Fruit fly (Drosophila melanogaster) whole organism, wandering third instar larva: Measurements from ENCODE around the gene ry.

Experiments used
- foxo ChIP-seq, 2 experiments: fragments of 200-800 bp; sonication (Bioruptor generic); optimal IDR thresholded peaks; 2 replicates in 1 of 2; 3 replicates in 1 of 2; lab custom pipeline; 2016 to 2017; ENCODE audit warnings: missing biosample characterization in 2 of 2, missing genetic modification characterization in 2 of 2
- pan ChIP-seq: fragments of >200 bp; optimal IDR thresholded peaks from 2 replicates; lab custom pipeline; 2017
- sv ChIP-seq: fragments of 200-800 bp; sonication (Bioruptor generic); optimal IDR thresholded peaks from 3 replicates; lab custom pipeline; 2016; ENCODE audit warnings: missing biosample characterization, missing genetic modification characterization

DNA sequence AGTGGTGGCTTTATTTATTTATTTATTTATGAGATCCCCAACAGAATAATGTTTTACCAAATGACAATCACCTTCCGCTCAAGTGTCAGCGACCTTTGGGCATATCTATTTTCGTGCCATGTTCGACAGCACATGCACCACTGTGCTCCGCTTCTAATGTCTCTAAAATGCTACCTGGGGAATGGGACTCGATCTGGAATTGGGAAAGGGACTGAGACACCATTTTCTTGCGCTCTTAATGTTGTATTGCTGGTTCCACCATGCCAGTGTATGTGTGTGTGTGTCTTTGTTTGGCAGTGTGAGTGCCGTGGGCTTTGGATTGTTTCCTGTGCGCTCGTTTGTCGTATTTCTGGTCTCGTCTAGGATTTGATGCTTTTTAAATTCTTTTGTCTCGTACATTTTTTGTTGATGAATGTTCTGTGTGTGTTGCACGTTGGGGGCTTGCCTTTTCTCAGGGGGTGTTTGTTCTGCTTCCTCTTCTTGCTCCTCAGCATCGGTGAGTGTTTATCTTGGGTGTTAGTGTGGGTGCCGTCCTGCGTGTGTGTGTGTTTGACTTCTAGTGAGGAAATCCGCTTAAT, 32.9 kb downstream of the ry start:
- no peak for TF ChIP-seq pan (lab: Kevin White, UChicago)
- TF ChIP-seq sv (GFP tag; lab: Kevin White, UChicago), result no peak
- no peak for TF ChIP-seq foxo (GFP tag; optimal IDR thresholded peaks at IDR 0.05; lab: Kevin White, UChicago)
